Fruit fly (Drosophila melanogaster) whole organism, embryonic: ENCODE data around the gene eEF1delta.
A peak's percentile ranks its signal among the peaks of the same experiment; 100 is the strongest.

Source experiments
- Atf6 ChIP-seq: fragments of 200-800 bp; sonication (Bioruptor generic); IDR thresholded peaks from 2 replicates; pipeline ENCODE4 v1.3.6; 2022; ENCODE audit warnings: missing biosample characterization, missing genetic modification characterization
- BEAF-32 ChIP-seq: fragments of 200-800 bp; sonication (Bioruptor generic); optimal IDR thresholded peaks from 3 replicates; lab custom pipeline; 2017; ENCODE audit warnings: missing biosample characterization, missing genetic modification characterization, mild to moderate bottlenecking, moderate library complexity, missing genetic modification reagents
- CG10274 ChIP-seq: fragments of 200-800 bp; sonication (Bioruptor generic); optimal IDR thresholded peaks from 3 replicates; lab custom pipeline; 2017; ENCODE audit warnings: missing biosample characterization, mild to moderate bottlenecking, missing genetic modification characterization
- CG1233 ChIP-seq: fragments of 200-800 bp; sonication (Bioruptor generic); optimal IDR thresholded peaks from 4 replicates; lab custom pipeline; 2018; ENCODE audit warnings: missing biosample characterization, mild to moderate bottlenecking, missing genetic modification characterization
- CG13287 ChIP-seq: fragments of 200-800 bp; sonication (Bioruptor generic); IDR thresholded peaks from 2 replicates; pipeline ENCODE4 v1.3.6; 2022; ENCODE audit warnings: missing biosample characterization, missing genetic modification characterization; ENCODE audit not compliant: partially characterized antibody
- CG13894 ChIP-seq: fragments of 200-800 bp; sonication (Bioruptor generic); optimal IDR thresholded peaks from 3 replicates; lab custom pipeline; 2018; ENCODE audit warnings: missing biosample characterization, mild to moderate bottlenecking, missing genetic modification characterization, moderate library complexity
- CG15011 ChIP-seq: fragments of 200-800 bp; sonication (Bioruptor generic); optimal IDR thresholded peaks from 3 replicates; lab custom pipeline; 2018; ENCODE audit warnings: missing biosample characterization, mild to moderate bottlenecking, missing genetic modification characterization
- CG1603 ChIP-seq: fragments of 200-800 bp; sonication (Bioruptor generic); optimal IDR thresholded peaks from 2 replicates; lab custom pipeline; 2019; ENCODE audit warnings: missing biosample characterization, mild to moderate bottlenecking, missing genetic modification characterization, moderate library complexity
- CG17361 ChIP-seq: fragments of 200-800 bp; sonication (Bioruptor generic); IDR thresholded peaks from 3 replicates; pipeline ENCODE4 v1.3.6; 2022; ENCODE audit warnings: missing biosample characterization, missing genetic modification characterization
- CG18619 ChIP-seq: fragments of 200-800 bp; sonication (Bioruptor generic); optimal IDR thresholded peaks from 3 replicates; lab custom pipeline; 2017; ENCODE audit warnings: missing biosample characterization, mild to moderate bottlenecking, missing genetic modification characterization
- CG2116 ChIP-seq: fragments of 200-800 bp; sonication (Bioruptor generic); optimal IDR thresholded peaks from 3 replicates; lab custom pipeline; 2018; ENCODE audit warnings: missing biosample characterization, mild to moderate bottlenecking, missing genetic modification characterization
- CG30403 ChIP-seq: fragments of 200-800 bp; sonication (Bioruptor generic); optimal IDR thresholded peaks from 3 replicates; lab custom pipeline; 2016; ENCODE audit warnings: missing biosample characterization, missing genetic modification characterization
- CG3065 ChIP-seq: fragments of 200-800 bp; sonication (Bioruptor generic); optimal IDR thresholded peaks from 2 replicates; lab custom pipeline; 2016; ENCODE audit warnings: missing biosample characterization, missing genetic modification characterization
- CG34224 ChIP-seq: fragments of 200-800 bp; sonication (Bioruptor generic); IDR thresholded peaks from 3 replicates; pipeline ENCODE4 v1.3.6; 2022; ENCODE audit warnings: missing biosample characterization, missing genetic modification characterization; ENCODE audit not compliant: partially characterized antibody
- CG6791 ChIP-seq: fragments of 200-800 bp; sonication (Bioruptor generic); IDR thresholded peaks from 3 replicates; pipeline ENCODE4 v1.3.6; 2022; ENCODE audit warnings: missing biosample characterization, missing genetic modification characterization; ENCODE audit not compliant: partially characterized antibody
- CG7987 ChIP-seq: fragments of 200-800 bp; sonication (Bioruptor generic); optimal IDR thresholded peaks from 2 replicates; lab custom pipeline; 2018; ENCODE audit warnings: missing biosample characterization, mild to moderate bottlenecking, missing genetic modification characterization, moderate library complexity
- CG8281 ChIP-seq: fragments of 200-800 bp; sonication (Bioruptor generic); optimal IDR thresholded peaks from 2 replicates; lab custom pipeline; 2018; ENCODE audit warnings: missing biosample characterization, mild to moderate bottlenecking, missing genetic modification characterization, moderate library complexity
- CG8290 ChIP-seq, 3 experiments: fragments of 200-800 bp; sonication (Bioruptor generic); optimal IDR thresholded peaks; 2 replicates each; lab custom pipeline; 2016 to 2019; ENCODE audit warnings: missing biosample characterization in 3 of 3, missing genetic modification characterization in 3 of 3, mild to moderate bottlenecking in 2 of 3, moderate library complexity in 1 of 3
- CG9797 ChIP-seq: fragments of 200-800 bp; sonication (Bioruptor generic); optimal IDR thresholded peaks from 3 replicates; lab custom pipeline; 2018; ENCODE audit warnings: missing biosample characterization, mild to moderate bottlenecking, missing genetic modification characterization
- D19B ChIP-seq: fragments of 200-800 bp; sonication (Bioruptor generic); optimal IDR thresholded peaks from 2 replicates; lab custom pipeline; 2017; ENCODE audit warnings: missing biosample characterization, mild to moderate bottlenecking, missing genetic modification characterization
- Dref ChIP-seq: fragments of 200-800 bp; sonication (Bioruptor generic); IDR thresholded peaks from 2 replicates; pipeline ENCODE4 v1.3.6; 2022; ENCODE audit warnings: missing biosample characterization, missing genetic modification characterization
- Gsc ChIP-seq: fragments of 200-800 bp; sonication (Bioruptor generic); IDR thresholded peaks from 2 replicates; pipeline ENCODE4 v1.3.6; 2022; ENCODE audit warnings: missing biosample characterization, missing genetic modification characterization
- HLH4C ChIP-seq: fragments of 200-800 bp; sonication (Bioruptor generic); IDR thresholded peaks from 3 replicates; pipeline ENCODE4 v1.3.6; 2022; ENCODE audit warnings: missing biosample characterization, missing genetic modification characterization; ENCODE audit not compliant: partially characterized antibody
- HmgD ChIP-seq: fragments of 200-800 bp; sonication (Bioruptor generic); optimal IDR thresholded peaks from 3 replicates; lab custom pipeline; 2016; ENCODE audit warnings: missing biosample characterization, missing genetic modification characterization
- Hr39 ChIP-seq: fragments of >200 bp; optimal IDR thresholded peaks from 2 replicates; lab custom pipeline; 2017
- Lhr ChIP-seq: fragments of 200-800 bp; sonication (Bioruptor generic); optimal IDR thresholded peaks from 3 replicates; lab custom pipeline; 2017; ENCODE audit warnings: mild to moderate bottlenecking, missing biosample characterization, missing genetic modification reagents, missing genetic modification characterization
- MESR4 ChIP-seq: fragments of 200-800 bp; sonication (Bioruptor generic); optimal IDR thresholded peaks from 2 replicates; lab custom pipeline; 2018; ENCODE audit warnings: missing biosample characterization, mild to moderate bottlenecking, missing genetic modification characterization, moderate library complexity
- Neu2 ChIP-seq: fragments of 200-800 bp; sonication (Bioruptor generic); optimal IDR thresholded peaks from 3 replicates; lab custom pipeline; 2016; ENCODE audit warnings: missing biosample characterization, missing genetic modification characterization, borderline replicate concordance
- Sry-δ ChIP-seq: fragments of 200-800 bp; sonication (Bioruptor generic); optimal IDR thresholded peaks from 2 replicates; lab custom pipeline; 2016; ENCODE audit warnings: missing biosample characterization, missing genetic modification characterization
- dan ChIP-seq: fragments of 200-800 bp; sonication (Bioruptor generic); IDR thresholded peaks from 2 replicates; pipeline ENCODE4 v1.3.6; 2022; ENCODE audit warnings: missing biosample characterization, missing genetic modification characterization
- ems ChIP-seq: fragments of 200-800 bp; sonication (Bioruptor generic); optimal IDR thresholded peaks from 3 replicates; lab custom pipeline; 2016; ENCODE audit warnings: missing biosample characterization, missing genetic modification characterization
- ewg ChIP-seq: fragments of 200-800 bp; sonication (Bioruptor generic); optimal IDR thresholded peaks from 3 replicates; lab custom pipeline; 2017; ENCODE audit warnings: mild to moderate bottlenecking, missing biosample characterization, missing genetic modification reagents, missing genetic modification characterization
- ftz-f1 ChIP-seq: fragments of 200-800 bp; sonication (Bioruptor generic); optimal IDR thresholded peaks from 2 replicates; lab custom pipeline; 2016; ENCODE audit warnings: missing biosample characterization, missing genetic modification characterization
- gfzf ChIP-seq: fragments of 200-800 bp; sonication (Bioruptor generic); optimal IDR thresholded peaks from 2 replicates; lab custom pipeline; 2016; ENCODE audit warnings: missing biosample characterization, mild to moderate bottlenecking, missing genetic modification characterization, moderate library complexity
- hbn ChIP-seq: fragments of 200-800 bp; sonication (Bioruptor generic); IDR thresholded peaks from 2 replicates; pipeline ENCODE4 v1.3.6; 2022; ENCODE audit warnings: missing biosample characterization, missing genetic modification characterization; ENCODE audit not compliant: partially characterized antibody
- inv ChIP-seq: fragments of 200-800 bp; sonication (Bioruptor generic); IDR thresholded peaks from 2 replicates; pipeline ENCODE4 v1.3.6; 2022; ENCODE audit warnings: missing biosample characterization, missing genetic modification characterization; ENCODE audit not compliant: partially characterized antibody
- phol ChIP-seq: fragments of 200-800 bp; sonication (Bioruptor generic); optimal IDR thresholded peaks from 3 replicates; lab custom pipeline; 2018; ENCODE audit warnings: missing biosample characterization, mild to moderate bottlenecking, missing genetic modification characterization, moderate library complexity
- pzg ChIP-seq: fragments of 200-800 bp; sonication (Bioruptor generic); optimal IDR thresholded peaks from 3 replicates; lab custom pipeline; 2018; ENCODE audit warnings: missing biosample characterization, mild to moderate bottlenecking, missing genetic modification characterization, moderate library complexity
- row ChIP-seq: fragments of 200-800 bp; sonication (Bioruptor generic); IDR thresholded peaks from 3 replicates; pipeline ENCODE4 v1.3.6; 2022; ENCODE audit warnings: missing biosample characterization, missing genetic modification characterization
- sens ChIP-seq: fragments of 200-800 bp; sonication (Bioruptor generic); peaks from one replicate; lab custom pipeline; 2016; ENCODE audit warnings: missing biosample characterization, missing genetic modification characterization
- seq ChIP-seq: fragments of 200-800 bp; sonication (Bioruptor generic); IDR thresholded peaks from 2 replicates; pipeline ENCODE4 v1.3.6; 2022; ENCODE audit warnings: missing biosample characterization, missing genetic modification characterization
- sqz ChIP-seq: fragments of 200-800 bp; sonication (Bioruptor generic); optimal IDR thresholded peaks from 3 replicates; lab custom pipeline; 2018; ENCODE audit warnings: missing biosample characterization, mild to moderate bottlenecking, missing genetic modification characterization
- tna ChIP-seq: fragments of 200-800 bp; sonication (Bioruptor generic); IDR thresholded peaks from 2 replicates; pipeline ENCODE4 v1.3.6; 2022; ENCODE audit warnings: missing biosample characterization, missing genetic modification characterization; ENCODE audit not compliant: partially characterized antibody
- unc-4 ChIP-seq: fragments of 200-800 bp; sonication (Bioruptor generic); IDR thresholded peaks from 2 replicates; pipeline ENCODE4 v1.3.6; 2022; ENCODE audit warnings: missing biosample characterization, missing genetic modification characterization; ENCODE audit not compliant: partially characterized antibody
- vnd ChIP-seq: fragments of 200-800 bp; sonication (Bioruptor generic); IDR thresholded peaks from 3 replicates; pipeline ENCODE4 v1.3.6; 2022; ENCODE audit warnings: missing biosample characterization, missing genetic modification characterization; ENCODE audit not compliant: partially characterized antibody

The eEF1delta gene

dm6 chr2L:10226724-10227407 is 5.4 kb upstream of the eEF1delta start, which contains the start of gene CG5708 (continued):
- 0 out of 2 replicates have a peak, but pooled peaks have one; percentile 17 for TF ChIP-seq Atf6
- TF ChIP-seq ewg (GFP tag; lab: Kevin White, UChicago): no peak
- TF ChIP-seq CG8281: no peak
- no peak for TF ChIP-seq D19B (GFP tag; lab: Kevin White, UChicago)
- no peak for TF ChIP-seq CG18619 (GFP tag; lab: Kevin White, UChicago)
- TF ChIP-seq CG7987 (GFP tag; lab: Kevin White, UChicago): no peak
- no peak for TF ChIP-seq ems (GFP tag; lab: Kevin White, UChicago)

- TF ChIP-seq CG13894: no peak
- TF ChIP-seq CG13287 (GFP tag; lab: Robert Waterston, UW): peak; percentile 64
- TF ChIP-seq BEAF-32 (GFP tag; lab: Kevin White, UChicago): peak; percentile 62
- TF ChIP-seq hbn: 0 out of 2 replicates have a peak, but pooled peaks have one; percentile 30
- TF ChIP-seq CG30403 (GFP tag; lab: Kevin White, UChicago): no peak
- TF ChIP-seq row (GFP tag; lab: Robert Waterston, UW): peak; percentile 36; the same call in 2 of the 3 replicates
- TF ChIP-seq CG10274: no peak
- TF ChIP-seq CG3065 (GFP tag; lab: Kevin White, UChicago): no peak
- TF ChIP-seq MESR4 (GFP tag; lab: Kevin White, UChicago): no peak
- TF ChIP-seq CG8290 (GFP tag; optimal IDR thresholded peaks at IDR 0.05; lab: Kevin White, UChicago): peak; percentile 81
- peak; percentile 25 to 72 for TF ChIP-seq CG8290 (tag; optimal IDR thresholded peaks at IDR 0.05; lab: Kevin White, UChicago)
- no peak for TF ChIP-seq Hr39 (lab: Kevin White, UChicago)
- TF ChIP-seq CG15011: no peak
- TF ChIP-seq sens (GFP tag; lab: Kevin White, UChicago): peak; percentile 41
- peak; percentile 7 for TF ChIP-seq CG1603 (tag; lab: Kevin White, UChicago)
- peak; percentile 40 for TF ChIP-seq sqz (GFP tag; lab: Kevin White, UChicago)
- TF ChIP-seq unc-4 (GFP tag; lab: Robert Waterston, UW): peak; percentile 60; the same call in 1 of the 2 replicates
- TF ChIP-seq CG17361 (GFP tag; lab: Robert Waterston, UW): 0 out of 3 replicates have a peak, but pooled peaks have one; percentile 10
- peak; percentile 60; the same call in 2 of the 3 replicates for TF ChIP-seq CG6791 (GFP tag; lab: Robert Waterston, UW)
- peak; percentile 56 for TF ChIP-seq Sry-δ (GFP tag; lab: Kevin White, UChicago)
- TF ChIP-seq Lhr (GFP tag; lab: Kevin White, UChicago): peak; percentile 32
- TF ChIP-seq inv (GFP tag; lab: Robert Waterston, UW): peak; percentile 37; the same call in 1 of the 2 replicates
- TF ChIP-seq phol (tag; lab: Kevin White, UChicago): peak; percentile 99
- peak; percentile 46; the same call in 1 of the 2 replicates for TF ChIP-seq tna (GFP tag; lab: Robert Waterston, UW)
- peak; percentile 24 for TF ChIP-seq CG2116 (GFP tag; lab: Kevin White, UChicago)
- no peak for TF ChIP-seq CG1233 (GFP tag; lab: Kevin White, UChicago)
- TF ChIP-seq HLH4C: peak; percentile 47; the same call in 1 of the 3 replicates
- no peak for TF ChIP-seq ftz-f1
- no peak for TF ChIP-seq dan (GFP tag; lab: Robert Waterston, UW)
- peak; percentile 96 for TF ChIP-seq Neu2 (GFP tag; lab: Kevin White, UChicago)
- TF ChIP-seq CG9797 (GFP tag; lab: Kevin White, UChicago): peak; percentile 28
- TF ChIP-seq HmgD (GFP tag; lab: Kevin White, UChicago): no peak
- peak; percentile 44; the same call in 2 of the 3 replicates for TF ChIP-seq vnd
- TF ChIP-seq Dref (GFP tag; lab: Robert Waterston, UW): peak; percentile 55
- peak; percentile 41 for TF ChIP-seq gfzf (GFP tag; lab: Kevin White, UChicago)
- TF ChIP-seq seq (GFP tag; lab: Robert Waterston, UW): peak; percentile 25; the same call in 1 of the 2 replicates
- no peak for TF ChIP-seq Gsc
- TF ChIP-seq pzg (GFP tag; lab: Kevin White, UChicago): peak; percentile 13
- peak; percentile 44 for TF ChIP-seq CG34224 (GFP tag; lab: Robert Waterston, UW)
Measured at dm6 chr2L:10230455-10230854, 1.9 kb upstream of the eEF1delta start.
